Worm (Caenorhabditis elegans): Measurements from ENCODE around the gene T28A11.25.

The T28A11.25 gene

DNA sequence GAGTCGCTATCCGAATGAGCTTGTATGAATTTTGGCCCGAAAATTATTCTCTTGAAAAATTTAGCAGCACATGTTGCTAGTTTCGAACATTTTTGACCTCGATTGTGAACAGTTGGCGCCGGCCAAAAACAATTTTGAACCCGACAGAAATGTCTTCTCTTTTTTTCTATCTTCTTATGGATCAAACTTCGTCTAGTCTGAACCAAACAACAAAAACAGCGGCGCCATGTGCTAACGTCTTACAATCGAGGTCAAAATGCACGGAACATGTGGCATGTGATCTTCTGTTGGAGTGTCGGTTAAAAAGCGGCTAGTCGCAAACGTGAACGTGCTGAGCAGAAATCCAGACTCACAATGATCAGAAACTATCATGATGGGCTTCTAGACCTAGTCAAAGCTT, 5.4 kb upstream of the T28A11.25 start:
- TF ChIP-seq F26F4.8 (GFP tag; conservative IDR thresholded peaks at IDR 0.05) (no peak), saeg-2 (GFP tag; IDR thresholded peaks at IDR 0.05) (no peak), jun-1 (tag; optimal IDR thresholded peaks at IDR 0.05) (no peak), unc-62 (GFP tag; optimal IDR thresholded peaks at IDR 0.05 in 1 of 2) (peak in 1 of 2 experiments; percentile 80), unc-62 (tag; optimal IDR thresholded peaks at IDR 0.05) (no peak), hlh-11 (tag; optimal IDR thresholded peaks at IDR 0.05) (peak; percentile 70), hlh-30 (tag; optimal IDR thresholded peaks at IDR 0.05; ENCODE audit: insufficient read depth) (peak; percentile 16), dmd-8 (GFP tag; IDR thresholded peaks at IDR 0.05) (no peak), nhr-11 (tag; optimal IDR thresholded peaks at IDR 0.05) (peak; percentile 15), ceh-20 (GFP tag; IDR thresholded peaks at IDR 0.05) (0 out of 2 replicates have a peak, but pooled peaks have one; percentile 26), spr-3 (GFP tag; optimal IDR thresholded peaks at IDR 0.05) (no peak), daf-16 (GFP tag; optimal IDR thresholded peaks at IDR 0.05) (peak in 1 of 2 experiments; percentile 90), daf-16 (tag; optimal IDR thresholded peaks at IDR 0.05) (no peak), mxl-3 (GFP tag; optimal IDR thresholded peaks at IDR 0.05) (peak; percentile 49), nhr-25 (tag; optimal IDR thresholded peaks at IDR 0.05; ENCODE audit: borderline replicate concordance, insufficient read depth) (no peak), zip-2 (tag; optimal IDR thresholded peaks at IDR 0.05) (no peak), unc-39 (tag; optimal IDR thresholded peaks at IDR 0.05) (no peak), dmd-6 (GFP tag; IDR thresholded peaks at IDR 0.05) (peak; percentile 56), cey-2 (tag; optimal IDR thresholded peaks at IDR 0.05; ENCODE audit: borderline replicate concordance, insufficient read depth) (no peak)

DNA sequence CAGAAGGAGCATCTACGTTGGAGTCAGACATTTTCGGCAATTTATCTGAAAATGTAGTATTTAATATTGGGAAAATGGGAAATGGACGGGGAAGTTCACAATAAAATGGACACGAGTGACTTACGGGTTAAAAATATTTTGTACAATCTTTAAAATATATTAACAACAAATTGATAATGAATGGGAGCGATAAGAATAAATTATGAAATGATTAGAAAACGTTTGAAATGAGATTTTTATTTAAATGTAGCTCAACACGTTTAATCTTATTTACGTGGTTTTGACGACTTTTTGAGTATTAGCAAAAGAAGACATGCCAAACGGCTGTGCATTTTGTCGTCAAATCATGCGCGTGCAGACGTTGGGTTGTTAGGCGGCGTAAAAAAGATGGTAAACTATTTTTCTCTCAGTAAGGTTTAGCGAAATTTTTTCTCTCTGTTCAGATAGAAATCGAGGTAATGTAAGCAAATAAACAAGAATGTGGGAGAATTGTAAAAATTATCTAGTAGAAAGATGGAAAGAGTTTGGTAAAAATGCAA, 3.5 kb upstream of the T28A11.25 start, which contains the start of gene fbxa-64:
Gene fbxa-64 (minus strand): TSS at position 51 of the 539 bp plus-strand sequence.
- TF ChIP-seq dpl-1 (GFP tag; optimal IDR thresholded peaks at IDR 0.05): peak; percentile 7
- no peak for TF ChIP-seq ZK546.5 (tag; optimal IDR thresholded peaks at IDR 0.05)
- peak; percentile 50 for TF ChIP-seq mes-2 (tag; optimal IDR thresholded peaks at IDR 0.05; ENCODE audit: poor library complexity, severe bottlenecking)
- TF ChIP-seq unc-62 (GFP tag; optimal IDR thresholded peaks at IDR 0.05 in 1 of 2): peak in 1 of 2 experiments; percentile 8
- no peak for TF ChIP-seq unc-62 (tag; optimal IDR thresholded peaks at IDR 0.05)
- no peak for TF ChIP-seq nhr-76 (tag; optimal IDR thresholded peaks at IDR 0.05)
- no peak for TF ChIP-seq zip-2 (tag; optimal IDR thresholded peaks at IDR 0.05)

DNA sequence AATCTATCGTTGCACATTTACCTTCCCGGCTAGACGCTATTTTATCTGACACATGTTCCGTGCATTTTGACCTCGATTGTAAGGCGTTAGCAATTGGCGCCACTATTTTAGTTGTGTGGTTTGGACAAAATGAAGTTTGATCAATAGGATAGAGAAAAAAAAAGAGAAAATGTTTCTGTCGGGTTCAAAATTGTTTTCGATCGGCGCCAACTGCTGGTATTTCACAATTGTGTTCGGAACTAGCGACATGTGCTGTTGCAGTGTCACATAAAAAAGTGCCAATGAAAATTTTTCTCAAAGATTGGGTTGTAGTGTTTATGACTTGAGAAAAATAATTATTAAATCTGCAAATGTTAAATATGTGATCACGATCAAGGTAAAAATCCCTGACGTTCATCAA, 2.5 kb upstream of the T28A11.25 start:
- TF ChIP-seq ceh-44 (GFP tag; IDR thresholded peaks at IDR 0.05) (no peak), T26A8.4 (GFP tag; IDR thresholded peaks at IDR 0.05) (no peak), snpc-4 (tag; optimal IDR thresholded peaks at IDR 0.05) (no peak), saeg-2 (GFP tag; IDR thresholded peaks at IDR 0.05) (no peak), aly-2 (tag; optimal IDR thresholded peaks at IDR 0.05) (no peak), pqm-1 (tag; optimal IDR thresholded peaks at IDR 0.05) (no peak), daf-8 (GFP tag; IDR thresholded peaks at IDR 0.05) (no peak), gei-8 (GFP tag; optimal IDR thresholded peaks at IDR 0.05) (no peak), nhr-111 (GFP tag; optimal IDR thresholded peaks at IDR 0.05) (no peak), hlh-11 (tag; optimal IDR thresholded peaks at IDR 0.05) (peak; percentile 54), aha-1 (tag) (peak; percentile 35), R02D3.7 (tag; optimal IDR thresholded peaks at IDR 0.05) (no peak), zag-1 (tag; optimal IDR thresholded peaks at IDR 0.05) (no peak), daf-16 (GFP tag; optimal IDR thresholded peaks at IDR 0.05) (peak in 1 of 2 experiments; percentile 86), daf-16 (tag; optimal IDR thresholded peaks at IDR 0.05) (no peak), zfp-3 (GFP tag; conservative IDR thresholded peaks at IDR 0.05) (no peak), hlh-30 (tag; optimal IDR thresholded peaks at IDR 0.05; ENCODE audit: insufficient read depth) (no peak), dmd-6 (GFP tag; IDR thresholded peaks at IDR 0.05) (peak; percentile 40), dve-1 (tag; optimal IDR thresholded peaks at IDR 0.05; ENCODE audit: insufficient read depth) (no peak), ctbp-1 (GFP tag; IDR thresholded peaks at IDR 0.05) (no peak), ceh-28 (tag; optimal IDR thresholded peaks at IDR 0.05) (no peak), lin-38 (GFP tag; IDR thresholded peaks at IDR 0.05) (no peak), spr-3 (GFP tag; optimal IDR thresholded peaks at IDR 0.05) (no peak), nhr-28 (tag; optimal IDR thresholded peaks at IDR 0.05) (peak; percentile 10), mdl-1 (tag; optimal IDR thresholded peaks at IDR 0.05) (no peak)

Data from whole organism, L4 larva.